Worm (Caenorhabditis elegans) whole organism, mixed stage, embryonic: ENCODE measurements around the gene B0507.8.

ENCODE experiments used
- M03D4.4 ChIP-seq: sonication (generic microtip); optimal IDR thresholded peaks from 2 replicates; lab custom pipeline; 2017; ENCODE audit warnings: mild to moderate bottlenecking, missing genetic modification characterization, missing compliant biosample characterization
- bed-3 ChIP-seq: fragments of 200-800 bp; sonication (Bioruptor generic); optimal IDR thresholded peaks from 3 replicates; lab custom pipeline; 2018; ENCODE audit warnings: mild to moderate bottlenecking, missing genetic modification characterization, moderate library complexity, missing compliant biosample characterization
- blmp-1 ChIP-seq: fragments of 150-350 bp; optimal IDR thresholded peaks from 2 replicates; lab custom pipeline; 2014; ENCODE audit warnings: missing biosample characterization, missing genetic modification characterization
- ceh-39 ChIP-seq: fragments of 150-350 bp; optimal IDR thresholded peaks from 2 replicates; lab custom pipeline; 2014; ENCODE audit warnings: missing biosample characterization, missing genetic modification characterization
- ceh-43 ChIP-seq: fragments of 200-800 bp; sonication (Bioruptor generic); optimal IDR thresholded peaks from 2 replicates; lab custom pipeline; 2018; ENCODE audit warnings: mild to moderate bottlenecking, missing genetic modification characterization, moderate library complexity, missing compliant biosample characterization
- ceh-83 ChIP-seq: fragments of 200-800 bp; sonication (Bioruptor generic); optimal IDR thresholded peaks from 2 replicates; lab custom pipeline; 2018; ENCODE audit warnings: mild to moderate bottlenecking, missing genetic modification characterization, missing compliant biosample characterization
- ces-1 ChIP-seq: fragments of 150-350 bp; optimal IDR thresholded peaks from 2 replicates; lab custom pipeline; 2014; ENCODE audit warnings: missing biosample characterization, missing genetic modification reagents, missing genetic modification characterization
- cnd-1 ChIP-seq: fragments of 200-800 bp; sonication (Bioruptor generic); optimal IDR thresholded peaks from 2 replicates; lab custom pipeline; 2018; ENCODE audit warnings: mild to moderate bottlenecking, missing genetic modification characterization, missing compliant biosample characterization
- drap-1 ChIP-seq: fragments of 200-800 bp; sonication (Bioruptor generic); optimal IDR thresholded peaks from 3 replicates; lab custom pipeline; 2018; ENCODE audit warnings: mild to moderate bottlenecking, missing genetic modification characterization, missing compliant biosample characterization
- elt-1 ChIP-seq: sonication (generic microtip); optimal IDR thresholded peaks from 2 replicates; lab custom pipeline; 2017; ENCODE audit warnings: missing genetic modification characterization, mild to moderate bottlenecking, missing compliant biosample characterization, antibody characterized with exemption, moderate library complexity, borderline replicate concordance; ENCODE audit not compliant: insufficient read depth
- elt-3 ChIP-seq: fragments of 150-350 bp; optimal IDR thresholded peaks from 2 replicates; lab custom pipeline; 2014; ENCODE audit warnings: missing biosample characterization, missing genetic modification characterization
- ham-2 ChIP-seq: fragments of 200-800 bp; sonication (Bioruptor generic); optimal IDR thresholded peaks from 2 replicates; lab custom pipeline; 2018; ENCODE audit warnings: mild to moderate bottlenecking, missing genetic modification characterization, missing compliant biosample characterization
- hlh-1 ChIP-seq: fragments of 150-350 bp; optimal IDR thresholded peaks from 2 replicates; lab custom pipeline; 2014; ENCODE audit warnings: missing biosample characterization, missing genetic modification reagents, missing genetic modification characterization
- lin-13 ChIP-seq: fragments of 150-350 bp; optimal IDR thresholded peaks from 2 replicates; lab custom pipeline; 2014; ENCODE audit warnings: missing biosample characterization, missing genetic modification characterization
- lin-32 ChIP-seq: fragments of 200-800 bp; sonication (Bioruptor generic); optimal IDR thresholded peaks from 2 replicates; lab custom pipeline; 2018; ENCODE audit warnings: mild to moderate bottlenecking, missing genetic modification characterization, missing compliant biosample characterization
- lsy-2 ChIP-seq: fragments of 150-350 bp; optimal IDR thresholded peaks from 2 replicates; lab custom pipeline; 2014; ENCODE audit warnings: missing biosample characterization, missing genetic modification characterization
- mab-5 ChIP-seq: fragments of 150-350 bp; optimal IDR thresholded peaks from 2 replicates; lab custom pipeline; 2014; ENCODE audit warnings: missing biosample characterization, missing genetic modification characterization
- mep-1 ChIP-seq: fragments of 150-350 bp; optimal IDR thresholded peaks from 2 replicates; lab custom pipeline; 2017; ENCODE audit warnings: missing biosample characterization, missing genetic modification reagents, missing genetic modification characterization, inconsistent platforms
- mls-2 ChIP-seq: sonication (generic microtip); optimal IDR thresholded peaks from 2 replicates; lab custom pipeline; 2016; ENCODE audit warnings: mild to moderate bottlenecking, missing genetic modification characterization, moderate library complexity, missing compliant biosample characterization
- nhr-12 ChIP-seq: fragments of 150-350 bp; optimal IDR thresholded peaks from 2 replicates; lab custom pipeline; 2014; ENCODE audit warnings: missing biosample characterization, missing genetic modification characterization
- nhr-2 ChIP-seq: fragments of 150-350 bp; optimal IDR thresholded peaks from 2 replicates; lab custom pipeline; 2014; ENCODE audit warnings: missing biosample characterization, missing genetic modification characterization
- nhr-237 ChIP-seq: fragments of 150-350 bp; optimal IDR thresholded peaks from 2 replicates; lab custom pipeline; 2014; ENCODE audit warnings: missing biosample characterization, missing genetic modification characterization
- nhr-28 ChIP-seq: fragments of 150-350 bp; optimal IDR thresholded peaks from 2 replicates; lab custom pipeline; 2014; ENCODE audit warnings: missing biosample characterization, missing genetic modification characterization
- nhr-76 ChIP-seq: sonication (generic microtip); optimal IDR thresholded peaks from 2 replicates; lab custom pipeline; 2017; ENCODE audit warnings: missing biosample characterization, missing genetic modification characterization
- pha-4 ChIP-seq: fragments of 150-350 bp; optimal IDR thresholded peaks from 2 replicates; lab custom pipeline; 2018; ENCODE audit warnings: missing biosample characterization, missing genetic modification reagents, missing genetic modification characterization
- snpc-4 ChIP-seq: fragments of 150-350 bp; optimal IDR thresholded peaks from 2 replicates; lab custom pipeline; 2014; ENCODE audit warnings: missing biosample characterization, missing genetic modification characterization
- tbx-8 ChIP-seq: fragments of 200-800 bp; sonication (Bioruptor generic); optimal IDR thresholded peaks from 2 replicates; lab custom pipeline; 2018; ENCODE audit warnings: mild to moderate bottlenecking, missing genetic modification characterization, moderate library complexity, missing compliant biosample characterization
- unc-120 ChIP-seq: sonication (generic microtip); optimal IDR thresholded peaks from 2 replicates; lab custom pipeline; 2017; ENCODE audit warnings: missing genetic modification characterization, missing compliant biosample characterization; ENCODE audit not compliant: poor library complexity, severe bottlenecking
- unc-39 ChIP-seq: fragments of 150-350 bp; optimal IDR thresholded peaks from 2 replicates; lab custom pipeline; 2014; ENCODE audit warnings: missing biosample characterization, missing genetic modification characterization
- zip-8 ChIP-seq: fragments of 150-350 bp; optimal IDR thresholded peaks from 2 replicates; lab custom pipeline; 2014; ENCODE audit warnings: missing biosample characterization, missing genetic modification characterization
- ztf-11 ChIP-seq: fragments of 150-350 bp; optimal IDR thresholded peaks from 2 replicates; lab custom pipeline; 2014; ENCODE audit warnings: missing biosample characterization, missing genetic modification characterization

B0507.8 gene

DNA sequence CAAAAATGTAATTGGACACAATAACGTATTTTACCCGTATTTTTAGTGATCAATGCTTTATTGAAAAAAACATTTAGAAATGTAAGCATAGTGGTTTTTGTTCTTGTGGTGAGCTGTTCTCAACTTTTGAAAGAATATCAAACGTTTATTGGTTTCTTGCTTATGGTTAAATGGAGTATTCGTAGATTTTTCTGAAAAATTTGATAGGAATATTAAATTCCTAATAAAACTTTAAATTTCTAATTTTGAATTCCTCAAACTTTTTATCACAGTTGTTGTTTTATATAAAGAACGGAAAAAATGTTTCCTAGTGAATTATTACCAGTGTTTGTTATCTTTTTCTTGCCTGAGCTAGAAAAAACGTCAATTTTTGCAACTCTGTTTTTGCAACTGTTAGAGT lies 9.4 kb downstream of the B0507.8 start, which contains the start of gene B0507.5:
B0507.5 (plus strand) TSS at position 301 of the 400 bp plus-strand sequence.
- no peak for TF ChIP-seq hlh-1 (tag; lab: Kevin White, UChicago)
- no peak for TF ChIP-seq mep-1 (tag; lab: Kevin White, UChicago)
- no peak for TF ChIP-seq ceh-83 (GFP tag; lab: Kevin White, UChicago)
- TF ChIP-seq pha-4 (tag; lab: Kevin White, UChicago): no peak
- TF ChIP-seq elt-1 (tag; lab: Kevin White, UChicago): no peak
- TF ChIP-seq lin-32 (GFP tag; lab: Kevin White, UChicago): no peak
- TF ChIP-seq blmp-1 (tag; lab: Kevin White, UChicago): no peak
- TF ChIP-seq unc-39: no peak

- TF ChIP-seq ceh-83 (GFP tag; lab: Kevin White, UChicago): no peak
- no peak for TF ChIP-seq elt-1 (tag; lab: Kevin White, UChicago)
- no peak for TF ChIP-seq ztf-11 (tag; lab: Kevin White, UChicago)
- TF ChIP-seq tbx-8 (GFP tag; lab: Kevin White, UChicago): no peak
- TF ChIP-seq, all 35 proteins: peak for 0
These were observed 16.9 kb downstream of the B0507.8 start, which contains the start of gene B0507.6 for ce11 chrV:8745858-8746257. Gene B0507.6 (plus strand): TSS chrV:8746158.

ce11 chrV:8739136-8739535 lies 23.6 kb downstream of the B0507.8 start, which contains the start of gene ZC196.2:
Gene ZC196.2 (plus strand): TSS chrV:8739436.
- no peak for TF ChIP-seq snpc-4 (tag; lab: Kevin White, UChicago)
- TF ChIP-seq ceh-43 (GFP tag; lab: Kevin White, UChicago): no peak
- no peak for TF ChIP-seq mab-5 (tag; lab: Kevin White, UChicago)
- no peak for TF ChIP-seq unc-120 (tag; lab: Kevin White, UChicago)
- no peak for TF ChIP-seq mls-2 (tag; lab: Kevin White, UChicago)
- no peak for TF ChIP-seq tbx-8 (GFP tag; lab: Kevin White, UChicago)
- no peak for TF ChIP-seq hlh-1 (tag; lab: Kevin White, UChicago)
- TF ChIP-seq nhr-12 (tag; lab: Kevin White, UChicago): no peak
- TF ChIP-seq nhr-76: no peak

ce11 chrV:8736369-8736768 lies 26.4 kb downstream of the B0507.8 start, which contains the start of gene ZC196.3:
Gene ZC196.3 (plus strand): TSS chrV:8736669.
- TF ChIP-seq blmp-1 (tag; lab: Kevin White, UChicago) (no peak), cnd-1 (no peak), drap-1 (GFP tag; lab: Kevin White, UChicago) (no peak)

DNA sequence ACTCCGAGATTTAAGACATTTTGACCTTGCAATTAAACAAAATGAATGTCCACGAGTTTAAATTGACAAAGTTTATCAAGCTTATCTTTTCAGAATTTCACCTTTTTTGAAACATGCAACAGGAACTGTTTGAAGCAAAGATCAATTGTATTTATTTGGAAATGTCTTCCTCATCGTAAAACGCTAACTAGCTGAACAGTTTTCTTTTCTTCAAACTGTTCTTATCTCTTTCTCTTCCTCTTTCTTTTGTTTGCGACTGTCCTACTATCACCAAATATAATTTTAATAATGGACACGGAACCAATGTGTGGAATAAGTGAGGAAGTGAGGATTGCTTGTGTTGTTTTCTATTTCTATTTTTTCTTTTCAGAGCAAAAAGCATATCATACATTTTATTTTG lies 29.8 kb downstream of the B0507.8 start, which contains the start of gene ZC196.4:
ZC196.4 (plus strand) TSS at position 173 of the 400 bp plus-strand sequence.
- TF ChIP-seq M03D4.4 (tag; lab: Kevin White, UChicago) (no peak), lsy-2 (tag; lab: Kevin White, UChicago) (no peak), zip-8 (tag; lab: Kevin White, UChicago) (no peak), nhr-2 (tag; lab: Kevin White, UChicago) (no peak), snpc-4 (tag; lab: Kevin White, UChicago) (no peak), drap-1 (GFP tag; lab: Kevin White, UChicago) (no peak), bed-3 (no peak), elt-3 (no peak), lin-13 (tag; lab: Kevin White, UChicago) (no peak), mep-1 (tag; lab: Kevin White, UChicago) (no peak), nhr-76 (no peak), ham-2 (no peak), hlh-1 (tag; lab: Kevin White, UChicago) (no peak)

DNA sequence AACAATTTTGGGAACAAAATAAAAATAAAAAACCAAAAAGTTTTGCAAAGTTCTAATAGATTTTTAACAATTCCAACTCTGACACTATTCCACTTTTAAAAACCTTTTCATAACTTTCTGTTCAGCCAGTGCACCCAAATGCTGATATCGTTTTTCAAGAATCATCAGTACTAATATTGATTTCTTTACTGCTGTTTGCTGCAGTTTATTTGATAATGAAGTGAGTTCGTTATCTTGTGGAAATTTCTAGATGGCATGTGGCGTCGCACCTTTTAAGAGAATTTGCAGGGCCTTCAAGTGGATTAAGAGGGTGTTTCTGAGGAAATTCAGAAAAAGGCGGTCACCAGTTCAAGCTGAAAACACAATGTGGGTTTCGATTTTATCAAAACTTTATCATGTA lies 31.8 kb downstream of the B0507.8 start:
- no peak for TF ChIP-seq ces-1 (GFP tag; lab: Kevin White, UChicago)
- no peak for TF ChIP-seq elt-3

ce11 chrV:8729100-8729499 lies 33.7 kb downstream of the B0507.8 start, which contains the start of gene ZC196.5:
Gene ZC196.5 (plus strand): TSS chrV:8729400.
- TF ChIP-seq mls-2 (tag; lab: Kevin White, UChicago) (no peak), ceh-39 (tag; lab: Kevin White, UChicago) (no peak), nhr-28 (tag; lab: Kevin White, UChicago) (no peak), lin-13 (tag; lab: Kevin White, UChicago) (no peak), drap-1 (GFP tag; lab: Kevin White, UChicago) (no peak), mab-5 (tag; lab: Kevin White, UChicago) (no peak), nhr-237 (no peak), elt-3 (no peak), lsy-2 (tag; lab: Kevin White, UChicago) (no peak), tbx-8 (GFP tag; lab: Kevin White, UChicago) (no peak), ces-1 (GFP tag; lab: Kevin White, UChicago) (no peak), nhr-12 (tag; lab: Kevin White, UChicago) (no peak), nhr-76 (no peak), snpc-4 (tag; lab: Kevin White, UChicago) (no peak), hlh-1 (tag; lab: Kevin White, UChicago) (no peak), cnd-1 (no peak), nhr-2 (tag; lab: Kevin White, UChicago) (no peak)
